Worm (Caenorhabditis elegans) whole organism, L4 larva: Measurements from ENCODE around the gene F35E8.6.

Experiments used
- jun-1 ChIP-seq: fragments of 150-350 bp; optimal IDR thresholded peaks from 2 replicates; lab custom pipeline; 2014; ENCODE audit warnings: missing biosample characterization, missing genetic modification reagents, missing genetic modification characterization
- zfp-3 ChIP-seq: fragments of 200-800 bp; sonication (Bioruptor generic); conservative IDR thresholded peaks from 2 replicates; pipeline ENCODE4 v1.3.6; 2022; ENCODE audit warnings: missing genetic modification reagents, missing genetic modification characterization, missing compliant biosample characterization

ce11 chrV:15928325-15928724 is 16.4 kb downstream of the F35E8.6 start, which contains the start of gene pzf-1:
- no peak for TF ChIP-seq jun-1
- no peak for TF ChIP-seq zfp-3
